Fruit fly (Drosophila melanogaster) whole organism, embryonic: ENCODE data around the gene CG18081.

ENCODE experiments used
- Abd-B ChIP-seq: fragments of 200-800 bp; sonication (Bioruptor generic); optimal IDR thresholded peaks from 2 replicates; lab custom pipeline; 2018; ENCODE audit warnings: missing biosample characterization, mild to moderate bottlenecking, missing genetic modification characterization, moderate library complexity
- Atf3 ChIP-seq: fragments of 200-800 bp; sonication (Bioruptor generic); optimal IDR thresholded peaks from 3 replicates; lab custom pipeline; 2016; ENCODE audit warnings: missing biosample characterization, missing genetic modification characterization
- Bdp1 ChIP-seq: fragments of 200-800 bp; sonication (Bioruptor generic); optimal IDR thresholded peaks from 3 replicates; lab custom pipeline; 2016; ENCODE audit warnings: missing biosample characterization, missing genetic modification characterization
- C15 ChIP-seq: fragments of 200-800 bp; sonication (Bioruptor generic); IDR thresholded peaks from 3 replicates; pipeline ENCODE4 v1.3.6; 2022; ENCODE audit warnings: missing biosample characterization, missing genetic modification characterization
- CG10565 ChIP-seq: fragments of 200-800 bp; sonication (Bioruptor generic); optimal IDR thresholded peaks from 3 replicates; lab custom pipeline; 2016; ENCODE audit warnings: missing biosample characterization, mild to moderate bottlenecking, missing genetic modification characterization
- CG11398 ChIP-seq: fragments of 200-800 bp; sonication (Bioruptor generic); optimal IDR thresholded peaks from 2 replicates; lab custom pipeline; 2016; ENCODE audit warnings: missing biosample characterization, missing genetic modification characterization
- CG13123 ChIP-seq: fragments of 200-800 bp; sonication (Bioruptor generic); optimal IDR thresholded peaks from 2 replicates; lab custom pipeline; 2016; ENCODE audit warnings: missing biosample characterization, missing genetic modification characterization
- CG13287 ChIP-seq: fragments of 200-800 bp; sonication (Bioruptor generic); IDR thresholded peaks from 2 replicates; pipeline ENCODE4 v1.3.6; 2022; ENCODE audit warnings: missing biosample characterization, missing genetic modification characterization; ENCODE audit not compliant: partially characterized antibody
- CG13424 ChIP-seq: fragments of 200-800 bp; sonication (Bioruptor generic); optimal IDR thresholded peaks from 2 replicates; lab custom pipeline; 2019; ENCODE audit warnings: missing biosample characterization, mild to moderate bottlenecking, missing genetic modification characterization, moderate library complexity
- CG14014 ChIP-seq: fragments of 200-800 bp; sonication (Bioruptor generic); IDR thresholded peaks from 2 replicates; pipeline ENCODE4 v1.3.6; 2022; ENCODE audit warnings: missing biosample characterization, missing genetic modification characterization
- CG14965 ChIP-seq: fragments of 200-800 bp; sonication (Bioruptor generic); optimal IDR thresholded peaks from 2 replicates; lab custom pipeline; 2016; ENCODE audit warnings: missing biosample characterization, missing genetic modification characterization, borderline replicate concordance
- CG17829 ChIP-seq: fragments of 200-800 bp; optimal IDR thresholded peaks from 2 replicates; lab custom pipeline; 2019; ENCODE audit warnings: missing biosample characterization, mild to moderate bottlenecking, missing genetic modification characterization, moderate library complexity
- CG17912 ChIP-seq: fragments of 200-800 bp; sonication (Bioruptor generic); optimal IDR thresholded peaks from 2 replicates; lab custom pipeline; 2018; ENCODE audit warnings: missing biosample characterization, mild to moderate bottlenecking, missing genetic modification characterization
- CG30403 ChIP-seq: fragments of 200-800 bp; sonication (Bioruptor generic); optimal IDR thresholded peaks from 3 replicates; lab custom pipeline; 2016; ENCODE audit warnings: missing biosample characterization, missing genetic modification characterization
- CG31365 ChIP-seq: fragments of 200-800 bp; sonication (Bioruptor generic); optimal IDR thresholded peaks from 2 replicates; lab custom pipeline; 2018; ENCODE audit warnings: missing biosample characterization, mild to moderate bottlenecking, missing genetic modification characterization
- CG3163 ChIP-seq: fragments of 200-800 bp; sonication (Bioruptor generic); optimal IDR thresholded peaks from 3 replicates; lab custom pipeline; 2016; ENCODE audit warnings: missing biosample characterization, missing genetic modification characterization
- CG32772 ChIP-seq: fragments of 200-800 bp; sonication (Bioruptor generic); IDR thresholded peaks from 2 replicates; pipeline ENCODE4 v1.3.6; 2022; ENCODE audit warnings: missing biosample characterization, missing genetic modification characterization
- CG34376 ChIP-seq: fragments of 200-800 bp; sonication (Bioruptor generic); optimal IDR thresholded peaks from 2 replicates; lab custom pipeline; 2018; ENCODE audit warnings: missing biosample characterization, mild to moderate bottlenecking, missing genetic modification characterization
- CG34422 ChIP-seq: fragments of 200-800 bp; sonication (Bioruptor generic); IDR thresholded peaks from 3 replicates; pipeline ENCODE4 v1.3.6; 2022; ENCODE audit warnings: missing biosample characterization, missing genetic modification characterization
- CG3726 ChIP-seq: fragments of 200-800 bp; sonication (Bioruptor generic); IDR thresholded peaks from 3 replicates; pipeline ENCODE4, ENCODE4 v1.3.6; 2022; ENCODE audit warnings: missing biosample characterization, missing genetic modification characterization
- CG4424 ChIP-seq: fragments of 200-800 bp; sonication (Bioruptor generic); optimal IDR thresholded peaks from 3 replicates; lab custom pipeline; 2016; ENCODE audit warnings: missing biosample characterization, missing genetic modification characterization
- CG4707 ChIP-seq: fragments of 200-800 bp; sonication (Bioruptor generic); optimal IDR thresholded peaks from 2 replicates; lab custom pipeline; 2018; ENCODE audit warnings: missing biosample characterization, mild to moderate bottlenecking, missing genetic modification characterization, moderate library complexity
- CG6689 ChIP-seq: fragments of 200-800 bp; sonication (Bioruptor generic); IDR thresholded peaks from 2 replicates; pipeline ENCODE4 v1.3.6; 2022; ENCODE audit warnings: missing biosample characterization, missing genetic modification characterization
- CG8359 ChIP-seq: fragments of 200-800 bp; sonication (Bioruptor generic); optimal IDR thresholded peaks from 2 replicates; lab custom pipeline; 2017; ENCODE audit warnings: missing biosample characterization, mild to moderate bottlenecking, missing genetic modification characterization, borderline replicate concordance
- CG8388 ChIP-seq: fragments of 200-800 bp; sonication (Bioruptor generic); optimal IDR thresholded peaks from 2 replicates; lab custom pipeline; 2019; ENCODE audit warnings: missing biosample characterization, mild to moderate bottlenecking, missing genetic modification characterization, moderate library complexity
- Camta ChIP-seq: fragments of 200-800 bp; sonication (Bioruptor generic); optimal IDR thresholded peaks from 2 replicates; lab custom pipeline; 2016; ENCODE audit warnings: missing biosample characterization, missing genetic modification characterization
- Dad ChIP-seq: fragments of 200-800 bp; sonication (Bioruptor generic); optimal IDR thresholded peaks from 3 replicates; lab custom pipeline; 2016; ENCODE audit warnings: missing biosample characterization, missing genetic modification characterization
- MBD-R2 ChIP-seq: fragments of 200-800 bp; sonication (Bioruptor generic); IDR thresholded peaks from 2 replicates; pipeline ENCODE4 v1.3.6; 2022; ENCODE audit warnings: missing biosample characterization, missing genetic modification characterization
- MTF-1 ChIP-seq: fragments of 200-800 bp; sonication (Bioruptor generic); optimal IDR thresholded peaks from 2 replicates; lab custom pipeline; 2018; ENCODE audit warnings: missing biosample characterization, mild to moderate bottlenecking, missing genetic modification characterization, borderline replicate concordance
- Optix ChIP-seq: fragments of 200-800 bp; sonication (Bioruptor generic); IDR thresholded peaks from 3 replicates; pipeline ENCODE4 v1.3.6; 2022; ENCODE audit warnings: missing biosample characterization, missing genetic modification characterization
- Ptx1 ChIP-seq: fragments of 200-800 bp; sonication (Bioruptor generic); IDR thresholded peaks from 2 replicates; pipeline ENCODE4 v1.3.6; 2022; ENCODE audit warnings: missing biosample characterization, missing genetic modification characterization
- Usf ChIP-seq: fragments of 200-800 bp; sonication (Bioruptor generic); optimal IDR thresholded peaks from 2 replicates; lab custom pipeline; 2017; ENCODE audit warnings: missing genotype, missing biosample characterization, missing genetic modification characterization
- Vsx1 ChIP-seq: fragments of 200-800 bp; sonication (Bioruptor generic); optimal IDR thresholded peaks from 2 replicates; lab custom pipeline; 2017; ENCODE audit warnings: missing biosample characterization, mild to moderate bottlenecking, missing genetic modification characterization, missing genetic modification reagents
- abd-A ChIP-seq: fragments of 200-800 bp; sonication (Bioruptor generic); optimal IDR thresholded peaks from 3 replicates; lab custom pipeline; 2019; ENCODE audit warnings: missing biosample characterization, mild to moderate bottlenecking, missing genetic modification characterization, moderate library complexity
- aop ChIP-seq: fragments of 200-800 bp; sonication (Bioruptor generic); IDR thresholded peaks from 2 replicates; pipeline ENCODE4 v1.3.6; 2022; ENCODE audit warnings: missing biosample characterization, missing genetic modification characterization
- az2 ChIP-seq: fragments of 200-800 bp; sonication (Bioruptor generic); optimal IDR thresholded peaks from 3 replicates; lab custom pipeline; 2016; ENCODE audit warnings: missing biosample characterization, missing genetic modification characterization
- bcd ChIP-seq: fragments of 200-800 bp; sonication (Bioruptor generic); optimal IDR thresholded peaks from 2 replicates; lab custom pipeline; 2017; ENCODE audit warnings: missing biosample characterization, mild to moderate bottlenecking, missing genetic modification characterization
- cas ChIP-seq: fragments of 200-800 bp; sonication (Bioruptor generic); IDR thresholded peaks from 2 replicates; pipeline ENCODE4 v1.3.6; 2022; ENCODE audit warnings: missing biosample characterization, missing genetic modification characterization
- crol ChIP-seq: fragments of 200-800 bp; sonication (Bioruptor generic); IDR thresholded peaks from 2 replicates; pipeline ENCODE4 v1.3.6; 2022; ENCODE audit warnings: missing biosample characterization, missing genetic modification characterization
- gcm ChIP-seq: fragments of 200-800 bp; sonication (Bioruptor generic); optimal IDR thresholded peaks from 2 replicates; lab custom pipeline; 2019; ENCODE audit warnings: missing biosample characterization, mild to moderate bottlenecking, missing genetic modification characterization, moderate library complexity
- mam ChIP-seq: fragments of 200-800 bp; sonication (Bioruptor generic); optimal IDR thresholded peaks from 3 replicates; lab custom pipeline; 2016; ENCODE audit warnings: missing biosample characterization, missing genetic modification characterization
- odd ChIP-seq: fragments of 200-800 bp; sonication (Bioruptor generic); optimal IDR thresholded peaks from 2 replicates; lab custom pipeline; 2017; ENCODE audit warnings: missing biosample characterization, mild to moderate bottlenecking, missing genetic modification characterization
- rib ChIP-seq: fragments of 200-800 bp; sonication (Bioruptor generic); IDR thresholded peaks from 2 replicates; pipeline ENCODE4 v1.3.6; 2022; ENCODE audit warnings: missing biosample characterization, missing genetic modification characterization
- row ChIP-seq: fragments of 200-800 bp; sonication (Bioruptor generic); IDR thresholded peaks from 3 replicates; pipeline ENCODE4 v1.3.6; 2022; ENCODE audit warnings: missing biosample characterization, missing genetic modification characterization
- sc ChIP-seq, 3 experiments: fragments of >200 bp in 2 of 3; fragments of 200-800 bp in 1 of 3; sonication (Bioruptor generic) in 1 of 3; optimal IDR thresholded peaks; 2 replicates in 2 of 3; 3 replicates in 1 of 3; lab custom pipeline; 2017; ENCODE audit warnings: mild to moderate bottlenecking in 1 of 3, missing biosample characterization in 1 of 3, missing genetic modification characterization in 1 of 3, missing genetic modification reagents in 1 of 3
- slou ChIP-seq: fragments of 200-800 bp; sonication (Bioruptor generic); optimal IDR thresholded peaks from 3 replicates; lab custom pipeline; 2016; ENCODE audit warnings: missing biosample characterization, missing genetic modification characterization
- sug ChIP-seq: fragments of 200-800 bp; optimal IDR thresholded peaks from 2 replicates; lab custom pipeline; 2019; ENCODE audit warnings: missing biosample characterization, mild to moderate bottlenecking, missing genetic modification characterization, moderate library complexity
- trh ChIP-seq: fragments of 200-800 bp; sonication (Bioruptor generic); optimal IDR thresholded peaks from 2 replicates; lab custom pipeline; 2016; ENCODE audit warnings: missing biosample characterization, missing genetic modification characterization
- ttk ChIP-seq: fragments of 200-800 bp; sonication (Bioruptor generic); IDR thresholded peaks from 2 replicates; pipeline ENCODE4 v2.1.2; 2022; ENCODE audit warnings: missing biosample characterization, missing genetic modification characterization
- z ChIP-seq: fragments of 200-800 bp; sonication (Bioruptor generic); IDR thresholded peaks from 3 replicates; pipeline ENCODE4 v1.3.6; 2022; ENCODE audit warnings: missing biosample characterization, missing genetic modification characterization

Gene CG18081

DNA sequence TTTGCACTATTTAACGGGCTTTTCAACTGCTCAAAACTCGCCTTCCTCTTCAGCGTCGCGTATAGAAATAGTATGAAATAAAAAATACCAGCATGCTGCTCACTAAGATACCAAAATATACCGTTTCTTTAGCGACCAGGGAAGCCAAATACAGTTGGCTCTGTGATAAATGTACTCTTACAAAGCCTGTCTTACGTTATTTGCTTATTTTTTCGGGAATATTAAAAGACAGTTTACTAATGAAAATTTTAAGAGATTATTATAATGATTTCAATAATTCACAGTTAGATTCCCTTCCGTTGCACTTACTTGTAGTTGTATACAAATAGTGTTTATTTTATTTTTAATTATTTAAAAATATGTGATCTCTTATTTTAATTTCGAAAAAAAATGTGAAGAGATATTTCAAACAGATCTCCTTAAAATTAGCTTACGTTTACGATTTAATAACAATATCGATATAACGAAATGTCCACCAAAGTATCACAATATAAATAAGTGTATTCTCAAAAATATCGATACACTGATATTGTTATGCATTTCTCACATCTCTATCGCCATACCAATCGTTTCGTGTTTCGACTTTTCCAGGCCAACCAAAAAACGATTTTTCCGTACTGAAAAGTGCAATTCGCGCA, 8.7 kb downstream of the CG18081 start, which contains the start of the genes DCP2 and dbo (continued):
- no peak for TF ChIP-seq CG34376 (GFP tag; lab: Kevin White, UChicago)
- 0 out of 3 replicates have a peak, but pooled peaks have one; percentile 47 for TF ChIP-seq C15 (GFP tag; lab: Robert Waterston, UW)
- no peak for TF ChIP-seq CG3726
- TF ChIP-seq CG8359 (GFP tag; lab: Kevin White, UChicago) = no peak
- no peak for TF ChIP-seq Atf3 (GFP tag; lab: Kevin White, UChicago)
- TF ChIP-seq Vsx1 (GFP tag; lab: Kevin White, UChicago) = no peak
- no peak for TF ChIP-seq Usf (GFP tag; lab: Kevin White, UChicago)
- TF ChIP-seq crol (GFP tag; lab: Robert Waterston, UW) = no peak
- no peak for TF ChIP-seq CG14965 (GFP tag; lab: Kevin White, UChicago)
- no peak for TF ChIP-seq CG11398 (GFP tag; lab: Kevin White, UChicago)
- TF ChIP-seq sc (optimal IDR thresholded peaks at IDR 0.05; lab: Kevin White, UChicago) = no peak
- no peak for TF ChIP-seq sc (GFP tag; optimal IDR thresholded peaks at IDR 0.05; lab: Kevin White, UChicago)
- no peak for TF ChIP-seq slou
- no peak for TF ChIP-seq CG10565
- TF ChIP-seq MTF-1 = no peak
- peak; percentile 69 for TF ChIP-seq CG17829
- TF ChIP-seq CG3163 (GFP tag; lab: Kevin White, UChicago) = no peak
- peak; percentile 78 for TF ChIP-seq CG13424 (tag; lab: Kevin White, UChicago)
- no peak for TF ChIP-seq Camta (GFP tag; lab: Kevin White, UChicago)
- no peak for TF ChIP-seq CG31365
- peak; percentile 40 for TF ChIP-seq trh (GFP tag; lab: Kevin White, UChicago)
- 0 out of 2 replicates have a peak, but pooled peaks have one; percentile 34 for TF ChIP-seq ttk
- TF ChIP-seq sug = peak; percentile 72
- no peak for TF ChIP-seq z (GFP tag; lab: Robert Waterston, UW)
- peak; percentile 63 for TF ChIP-seq CG4424 (GFP tag; lab: Kevin White, UChicago)
- no peak for TF ChIP-seq Bdp1 (GFP tag; lab: Kevin White, UChicago)
- peak; percentile 22 for TF ChIP-seq gcm (GFP tag; lab: Kevin White, UChicago)
- TF ChIP-seq MBD-R2 (GFP tag; lab: Robert Waterston, UW) = peak; percentile 20; the same call in 1 of the 2 replicates
- peak; percentile 70 for TF ChIP-seq CG14014
- no peak for TF ChIP-seq CG17912 (GFP tag; lab: Kevin White, UChicago)
- TF ChIP-seq aop (GFP tag; lab: Robert Waterston, UW) = no peak
- TF ChIP-seq CG13287 = peak; percentile 86
- TF ChIP-seq rib (GFP tag; lab: Robert Waterston, UW) = no peak
- TF ChIP-seq Abd-B = peak; percentile 30
- peak; percentile 13; the same call in 1 of the 2 replicates for TF ChIP-seq cas (GFP tag; lab: Robert Waterston, UW)
- peak; percentile 53 for TF ChIP-seq mam (GFP tag; lab: Kevin White, UChicago)
- TF ChIP-seq CG13123 (GFP tag; lab: Kevin White, UChicago) = no peak
- peak; percentile 85 for TF ChIP-seq row
- no peak for TF ChIP-seq Optix
- TF ChIP-seq CG30403 (GFP tag; lab: Kevin White, UChicago) = peak; percentile 70
- TF ChIP-seq CG6689 (GFP tag; lab: Robert Waterston, UW) = peak; percentile 59; the same call in 1 of the 2 replicates
- TF ChIP-seq abd-A (tag; lab: Kevin White, UChicago) = no peak
- peak; percentile 62 for TF ChIP-seq Ptx1 (GFP tag; lab: Robert Waterston, UW)
- TF ChIP-seq odd (GFP tag; lab: Kevin White, UChicago) = no peak
- TF ChIP-seq az2 (GFP tag; lab: Kevin White, UChicago) = peak; percentile 74
- peak; percentile 43 for TF ChIP-seq CG4707 (GFP tag; lab: Kevin White, UChicago)
- TF ChIP-seq CG8388 (GFP tag; lab: Kevin White, UChicago) = peak; percentile 70
- peak; percentile 27 for TF ChIP-seq Dad (GFP tag; lab: Kevin White, UChicago)
- TF ChIP-seq bcd (GFP tag; lab: Kevin White, UChicago) = peak; percentile 62
- no peak for TF ChIP-seq CG34422 (GFP tag; lab: Robert Waterston, UW)
- no peak for TF ChIP-seq CG32772 (GFP tag; lab: Robert Waterston, UW)
